Fruit fly (Drosophila melanogaster) whole organism, embryonic: Measurements from ENCODE around the gene Mical.

Experiments
- Aef1 ChIP-seq: fragments of 200-800 bp; sonication (Bioruptor generic); IDR thresholded peaks from 3 replicates; pipeline ENCODE4 v1.3.6; 2022; ENCODE audit warnings: missing biosample characterization, missing genetic modification characterization
- Bteb2 ChIP-seq: fragments of 200-800 bp; sonication (Bioruptor generic); optimal IDR thresholded peaks from 2 replicates; lab custom pipeline; 2016; ENCODE audit warnings: missing biosample characterization, missing genetic modification characterization
- CG14860 ChIP-seq: fragments of 200-800 bp; sonication (Bioruptor generic); IDR thresholded peaks from 3 replicates; pipeline ENCODE4 v1.3.6; 2022; ENCODE audit warnings: missing biosample characterization, missing genetic modification characterization; ENCODE audit not compliant: partially characterized antibody
- CG15011 ChIP-seq: fragments of 200-800 bp; sonication (Bioruptor generic); optimal IDR thresholded peaks from 3 replicates; lab custom pipeline; 2018; ENCODE audit warnings: missing biosample characterization, mild to moderate bottlenecking, missing genetic modification characterization
- CG15269 ChIP-seq: fragments of 200-800 bp; sonication (Bioruptor generic); optimal IDR thresholded peaks from 2 replicates; lab custom pipeline; 2018; ENCODE audit warnings: missing biosample characterization, mild to moderate bottlenecking, missing genetic modification characterization, moderate library complexity
- CG17186 ChIP-seq: fragments of 200-800 bp; sonication (Bioruptor generic); optimal IDR thresholded peaks from 3 replicates; lab custom pipeline; 2017; ENCODE audit warnings: missing biosample characterization, missing genetic modification reagents, missing genetic modification characterization
- CG17328 ChIP-seq: fragments of 200-800 bp; sonication (Bioruptor generic); IDR thresholded peaks from 2 replicates; pipeline ENCODE4 v1.3.6; 2022; ENCODE audit warnings: missing biosample characterization, missing genetic modification characterization
- CG17385 ChIP-seq: fragments of 200-800 bp; sonication (Bioruptor generic); optimal IDR thresholded peaks from 3 replicates; lab custom pipeline; 2018; ENCODE audit warnings: missing biosample characterization, mild to moderate bottlenecking, missing genetic modification characterization
- CG18011 ChIP-seq: fragments of 200-800 bp; sonication (Bioruptor generic); optimal IDR thresholded peaks from 2 replicates; lab custom pipeline; 2017; ENCODE audit warnings: missing biosample characterization, missing genetic modification characterization, mild to moderate bottlenecking, moderate library complexity, missing genotype
- CG18619 ChIP-seq: fragments of 200-800 bp; sonication (Bioruptor generic); optimal IDR thresholded peaks from 3 replicates; lab custom pipeline; 2017; ENCODE audit warnings: missing biosample characterization, mild to moderate bottlenecking, missing genetic modification characterization
- CG2202 ChIP-seq: fragments of 200-800 bp; sonication (Bioruptor generic); optimal IDR thresholded peaks from 2 replicates; lab custom pipeline; 2018; ENCODE audit warnings: missing biosample characterization, mild to moderate bottlenecking, missing genetic modification characterization
- CG3065 ChIP-seq: fragments of 200-800 bp; sonication (Bioruptor generic); optimal IDR thresholded peaks from 2 replicates; lab custom pipeline; 2016; ENCODE audit warnings: missing biosample characterization, missing genetic modification characterization
- CG31224 ChIP-seq: fragments of 200-800 bp; sonication (Bioruptor generic); IDR thresholded peaks from 2 replicates; pipeline ENCODE4 v1.3.6; 2022; ENCODE audit warnings: missing biosample characterization, missing genetic modification characterization
- CG31441 ChIP-seq: fragments of 200-800 bp; sonication (Bioruptor generic); IDR thresholded peaks from 2 replicates; pipeline ENCODE4 v1.3.6; 2022; ENCODE audit warnings: missing biosample characterization, missing genetic modification characterization
- CG3281 ChIP-seq: fragments of 200-800 bp; sonication (Bioruptor generic); optimal IDR thresholded peaks from 3 replicates; lab custom pipeline; 2017; ENCODE audit warnings: missing biosample characterization, mild to moderate bottlenecking, missing genetic modification characterization
- CG34376 ChIP-seq: fragments of 200-800 bp; sonication (Bioruptor generic); optimal IDR thresholded peaks from 2 replicates; lab custom pipeline; 2018; ENCODE audit warnings: missing biosample characterization, mild to moderate bottlenecking, missing genetic modification characterization
- CG4854 ChIP-seq: fragments of 200-800 bp; sonication (Bioruptor generic); optimal IDR thresholded peaks from 2 replicates; lab custom pipeline; 2016; ENCODE audit warnings: missing biosample characterization, missing genetic modification characterization, inconsistent platforms
- CG6791 ChIP-seq: fragments of 200-800 bp; sonication (Bioruptor generic); IDR thresholded peaks from 3 replicates; pipeline ENCODE4 v1.3.6; 2022; ENCODE audit warnings: missing biosample characterization, missing genetic modification characterization; ENCODE audit not compliant: partially characterized antibody
- CG6854 ChIP-seq: fragments of 200-800 bp; sonication (Bioruptor generic); optimal IDR thresholded peaks from 3 replicates; lab custom pipeline; 2017; ENCODE audit warnings: missing biosample characterization, mild to moderate bottlenecking, missing genetic modification characterization
- CG7556 ChIP-seq: fragments of 200-800 bp; sonication (Bioruptor generic); optimal IDR thresholded peaks from 2 replicates; lab custom pipeline; 2017; ENCODE audit warnings: missing biosample characterization, mild to moderate bottlenecking, missing genetic modification characterization
- CG7963 ChIP-seq: fragments of 200-800 bp; sonication (Bioruptor generic); IDR thresholded peaks from 3 replicates; pipeline ENCODE4 v1.3.6; 2022; ENCODE audit warnings: missing biosample characterization, missing genetic modification characterization; ENCODE audit not compliant: partially characterized antibody
- CG7987 ChIP-seq: fragments of 200-800 bp; sonication (Bioruptor generic); optimal IDR thresholded peaks from 2 replicates; lab custom pipeline; 2018; ENCODE audit warnings: missing biosample characterization, mild to moderate bottlenecking, missing genetic modification characterization, moderate library complexity
- CG8924 ChIP-seq: fragments of 200-800 bp; optimal IDR thresholded peaks from 3 replicates; lab custom pipeline; 2019; ENCODE audit warnings: missing biosample characterization, mild to moderate bottlenecking, missing genetic modification characterization, moderate library complexity
- D19A ChIP-seq: fragments of 200-800 bp; optimal IDR thresholded peaks from 3 replicates; lab custom pipeline; 2019; ENCODE audit warnings: missing biosample characterization, mild to moderate bottlenecking, missing genetic modification characterization, moderate library complexity
- Deaf1 ChIP-seq: fragments of 200-800 bp; optimal IDR thresholded peaks from 3 replicates; lab custom pipeline; 2019; ENCODE audit warnings: missing biosample characterization, mild to moderate bottlenecking, missing genetic modification characterization, moderate library complexity
- Doc3 ChIP-seq: fragments of 200-800 bp; sonication (Bioruptor generic); IDR thresholded peaks from 3 replicates; pipeline ENCODE4 v1.3.6; 2022; ENCODE audit warnings: missing biosample characterization, missing genetic modification characterization; ENCODE audit not compliant: partially characterized antibody
- Dp ChIP-seq: fragments of 200-800 bp; sonication (Bioruptor generic); optimal IDR thresholded peaks from 2 replicates; lab custom pipeline; 2018; ENCODE audit warnings: missing biosample characterization, mild to moderate bottlenecking, missing genetic modification characterization, moderate library complexity
- Dref ChIP-seq: fragments of 200-800 bp; sonication (Bioruptor generic); IDR thresholded peaks from 2 replicates; pipeline ENCODE4 v1.3.6; 2022; ENCODE audit warnings: missing biosample characterization, missing genetic modification characterization
- Fer3 ChIP-seq: fragments of 200-800 bp; sonication (Bioruptor generic); optimal IDR thresholded peaks from 2 replicates; lab custom pipeline; 2018; ENCODE audit warnings: missing biosample characterization, mild to moderate bottlenecking, missing genetic modification characterization, moderate library complexity
- Gug ChIP-seq: fragments of 200-800 bp; sonication (Bioruptor generic); IDR thresholded peaks from 4 replicates; pipeline ENCODE4 v1.3.6; 2022; ENCODE audit warnings: missing biosample characterization, missing genetic modification characterization
- Hmx ChIP-seq: fragments of 200-800 bp; sonication (Bioruptor generic); optimal IDR thresholded peaks from 2 replicates; lab custom pipeline; 2016; ENCODE audit warnings: missing biosample characterization, missing genetic modification characterization
- Max ChIP-seq: fragments of 200-800 bp; sonication (Bioruptor generic); optimal IDR thresholded peaks from 2 replicates; lab custom pipeline; 2016; ENCODE audit warnings: missing biosample characterization, mild to moderate bottlenecking, missing genetic modification characterization
- NK7.1 ChIP-seq: fragments of 200-800 bp; sonication (Bioruptor generic); optimal IDR thresholded peaks from 3 replicates; lab custom pipeline; 2016; ENCODE audit warnings: missing biosample characterization, missing genetic modification characterization
- Oaz ChIP-seq: fragments of 200-800 bp; sonication (Bioruptor generic); IDR thresholded peaks from 2 replicates; pipeline ENCODE4 v1.3.6; 2022; ENCODE audit warnings: missing biosample characterization, missing genetic modification characterization
- Trl ChIP-seq, 3 experiments: fragments of >200 bp in 2 of 3; fragments of 200-800 bp in 1 of 3; sonication (Bioruptor generic) in 1 of 3; optimal IDR thresholded peaks; 2 replicates in 1 of 3; 3 replicates in 2 of 3; lab custom pipeline; 2016 to 2017; ENCODE audit warnings: missing biosample characterization in 1 of 3, missing genetic modification characterization in 1 of 3
- Usf ChIP-seq: fragments of 200-800 bp; sonication (Bioruptor generic); optimal IDR thresholded peaks from 2 replicates; lab custom pipeline; 2017; ENCODE audit warnings: missing genotype, missing biosample characterization, missing genetic modification characterization
- Xrp1 ChIP-seq: fragments of 200-800 bp; sonication (Bioruptor generic); IDR thresholded peaks from 2 replicates; pipeline ENCODE4 v1.3.6; 2022; ENCODE audit warnings: missing biosample characterization, missing genetic modification characterization
- ara ChIP-seq: fragments of 200-800 bp; sonication (Bioruptor generic); IDR thresholded peaks from 2 replicates; pipeline ENCODE4 v1.3.6; 2022; ENCODE audit warnings: missing biosample characterization, missing genetic modification characterization
- br ChIP-seq: fragments of >200 bp; optimal IDR thresholded peaks from 2 replicates; lab custom pipeline; 2017
- chn ChIP-seq: fragments of 200-800 bp; sonication (Bioruptor generic); optimal IDR thresholded peaks from 2 replicates; lab custom pipeline; 2016; ENCODE audit warnings: missing biosample characterization, missing genetic modification characterization
- dati ChIP-seq: fragments of 200-800 bp; sonication (Bioruptor generic); IDR thresholded peaks from 2 replicates; pipeline ENCODE4 v1.3.6; 2022; ENCODE audit warnings: missing biosample characterization, missing genetic modification characterization
- fd102C ChIP-seq: fragments of 200-800 bp; sonication (Bioruptor generic); optimal IDR thresholded peaks from 2 replicates; lab custom pipeline; 2018; ENCODE audit warnings: missing biosample characterization, mild to moderate bottlenecking, missing genetic modification characterization, moderate library complexity
- kah ChIP-seq: fragments of 200-800 bp; sonication (Bioruptor generic); optimal IDR thresholded peaks from 2 replicates; lab custom pipeline; 2018; ENCODE audit warnings: missing biosample characterization, mild to moderate bottlenecking, missing genetic modification characterization
- kay ChIP-seq: fragments of 200-800 bp; sonication (Bioruptor generic); optimal IDR thresholded peaks from 2 replicates; lab custom pipeline; 2016; ENCODE audit warnings: missing biosample characterization, missing genetic modification characterization
- lola ChIP-seq, 3 experiments: fragments of >200 bp in 2 of 3; fragments of 200-800 bp in 1 of 3; sonication (Bioruptor generic) in 1 of 3; optimal IDR thresholded peaks; 2 replicates each; lab custom pipeline; 2017 to 2019; ENCODE audit warnings: missing biosample characterization in 3 of 3, missing genetic modification characterization in 3 of 3, mild to moderate bottlenecking in 1 of 3, moderate library complexity in 1 of 3
- onecut ChIP-seq: fragments of 200-800 bp; sonication (Bioruptor generic); IDR thresholded peaks from 2 replicates; pipeline ENCODE4 v1.3.6; 2022; ENCODE audit warnings: missing biosample characterization, missing genetic modification characterization
- sisA ChIP-seq: fragments of 200-800 bp; sonication (Bioruptor generic); IDR thresholded peaks from 2 replicates; pipeline ENCODE4 v1.3.6; 2022; ENCODE audit warnings: missing biosample characterization, missing genetic modification characterization
- z ChIP-seq: fragments of 200-800 bp; sonication (Bioruptor generic); IDR thresholded peaks from 3 replicates; pipeline ENCODE4 v1.3.6; 2022; ENCODE audit warnings: missing biosample characterization, missing genetic modification characterization
- zf30C ChIP-seq: fragments of 200-800 bp; sonication (Bioruptor generic); optimal IDR thresholded peaks from 3 replicates; lab custom pipeline; 2018; ENCODE audit warnings: missing biosample characterization, mild to moderate bottlenecking, missing genetic modification characterization

The Mical gene

dm6 chr3R:10048035-10048774 is 5.5 kb upstream of the Mical start (continued):
- TF ChIP-seq Dref (GFP tag; lab: Robert Waterston, UW) (no peak), onecut (GFP tag; lab: Robert Waterston, UW) (peak; percentile 26; the same call in 1 of the 2 replicates), kay (GFP tag; lab: Kevin White, UChicago) (no peak), chn (GFP tag; lab: Kevin White, UChicago) (no peak), CG18011 (GFP tag; lab: Kevin White, UChicago) (no peak), CG7963 (no peak), dati (GFP tag; lab: Robert Waterston, UW) (no peak), Usf (GFP tag; lab: Kevin White, UChicago) (no peak), lola (GFP tag; optimal IDR thresholded peaks at IDR 0.05; lab: Kevin White, UChicago) (peak in 1 of 3 experiments; percentile 33), kah (no peak), Doc3 (GFP tag; lab: Robert Waterston, UW) (no peak), CG31441 (GFP tag; lab: Robert Waterston, UW) (peak; percentile 56), Xrp1 (GFP tag; lab: Robert Waterston, UW) (peak; percentile 15; the same call in 1 of the 2 replicates), Hmx (GFP tag; lab: Kevin White, UChicago) (no peak), Oaz (no peak), CG14860 (GFP tag; lab: Robert Waterston, UW) (no peak), CG4854 (no peak), CG7556 (GFP tag; lab: Kevin White, UChicago) (peak; percentile 64), CG6854 (GFP tag; lab: Kevin White, UChicago) (no peak), CG3281 (GFP tag; lab: Kevin White, UChicago) (peak; percentile 45), CG6791 (GFP tag; lab: Robert Waterston, UW) (0 out of 3 replicates have a peak, but pooled peaks have one; percentile 46), Aef1 (GFP tag; lab: Robert Waterston, UW) (no peak), NK7.1 (GFP tag; lab: Kevin White, UChicago) (no peak), sisA (peak; percentile 26), br (lab: Kevin White, UChicago) (no peak), CG3065 (GFP tag; lab: Kevin White, UChicago) (no peak), Max (peak; percentile 27), CG8924 (peak; percentile 11), CG7987 (no peak), Bteb2 (GFP tag; lab: Kevin White, UChicago) (no peak), z (GFP tag; lab: Robert Waterston, UW) (no peak), CG15011 (GFP tag; lab: Kevin White, UChicago) (no peak), CG31224 (GFP tag; lab: Robert Waterston, UW) (no peak), zf30C (no peak), CG18619 (peak; percentile 51), CG17385 (GFP tag; lab: Kevin White, UChicago) (peak; percentile 46), Trl (optimal IDR thresholded peaks at IDR 0.05; lab: Kevin White, UChicago) (no peak), Trl (GFP tag; optimal IDR thresholded peaks at IDR 0.05; lab: Kevin White, UChicago) (no peak), Gug (GFP tag; lab: Robert Waterston, UW) (no peak), ara (GFP tag; lab: Robert Waterston, UW) (no peak), Fer3 (tag; lab: Kevin White, UChicago) (peak; percentile 10), CG17328 (GFP tag; lab: Robert Waterston, UW) (no peak), Deaf1 (tag; lab: Kevin White, UChicago) (no peak), CG17186 (GFP tag; lab: Kevin White, UChicago) (no peak), Dp (no peak), CG34376 (GFP tag; lab: Kevin White, UChicago) (peak; percentile 54), fd102C (GFP tag; lab: Kevin White, UChicago) (no peak), D19A (peak; percentile 96), CG2202 (no peak), CG15269 (peak; percentile 64)
